Fruit fly (Drosophila melanogaster): ENCODE measurements around the gene CG16863.

The CG16863 gene

dm6 chr2L:13779162-13779561 lies 11.6 kb upstream of the CG16863 start (continued):
- no peak for TF ChIP-seq CG12219 (GFP tag; optimal IDR thresholded peaks at IDR 0.05)
- TF ChIP-seq ind (GFP tag; optimal IDR thresholded peaks at IDR 0.05), result no peak
- no peak for TF ChIP-seq CG8765 (GFP tag; IDR thresholded peaks at IDR 0.05)
- peak; percentile 81 for TF ChIP-seq grn (GFP tag; optimal IDR thresholded peaks at IDR 0.05)
- no peak for TF ChIP-seq CG1792 (GFP tag; optimal IDR thresholded peaks at IDR 0.05)
- 0 out of 2 replicates have a peak, but pooled peaks have one; percentile 43 for TF ChIP-seq tna (GFP tag; IDR thresholded peaks at IDR 0.05; ENCODE audit: partially characterized antibody)
- TF ChIP-seq CG7963 (GFP tag; IDR thresholded peaks at IDR 0.05; ENCODE audit: partially characterized antibody), result peak; percentile 11; the same call in 1 of the 3 replicates
- no peak for TF ChIP-seq rib (GFP tag; IDR thresholded peaks at IDR 0.05)
- TF ChIP-seq CG9437 (GFP tag; optimal IDR thresholded peaks at IDR 0.05), result no peak
- no peak for TF ChIP-seq CG32767 (GFP tag; IDR thresholded peaks at IDR 0.05)
- peak in 1 of 2 experiments; percentile 66 for TF ChIP-seq Hr78 (GFP tag; optimal IDR thresholded peaks at IDR 0.05)
- TF ChIP-seq Scr (GFP tag; IDR thresholded peaks at IDR 0.05; ENCODE audit: partially characterized antibody), result no peak
- no peak for TF ChIP-seq Awh (GFP tag; IDR thresholded peaks at IDR 0.05)
- peak; percentile 88 for TF ChIP-seq CG13894 (tag; optimal IDR thresholded peaks at IDR 0.05)
- TF ChIP-seq ATbp (GFP tag; optimal IDR thresholded peaks at IDR 0.05), result no peak

DNA sequence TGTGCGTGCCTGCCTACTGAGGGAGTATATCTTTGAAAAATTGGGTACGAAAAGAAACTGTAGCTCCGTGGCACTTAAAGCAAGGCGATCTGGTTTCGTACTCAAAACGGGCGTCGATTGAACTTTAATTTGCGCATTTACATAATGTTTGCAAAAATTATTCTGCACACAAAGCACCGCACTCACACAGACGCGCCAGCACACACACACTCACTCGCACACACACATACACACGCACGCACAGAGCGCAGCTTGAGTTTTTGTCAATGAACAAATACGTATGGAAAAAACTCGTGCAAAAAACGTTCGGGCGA lies 11.0 kb upstream of the CG16863 start:
- TF ChIP-seq en (GFP tag; optimal IDR thresholded peaks at IDR 0.05), result no peak
- TF ChIP-seq CG12942 (GFP tag; optimal IDR thresholded peaks at IDR 0.05), result no peak
- peak; percentile 13 for TF ChIP-seq wek (GFP tag; optimal IDR thresholded peaks at IDR 0.05)
- TF ChIP-seq CG34224 (GFP tag; IDR thresholded peaks at IDR 0.05; ENCODE audit: partially characterized antibody), result peak; percentile 15; the same call in 1 of the 3 replicates
- no peak for TF ChIP-seq Atf6 (GFP tag; IDR thresholded peaks at IDR 0.05)
- TF ChIP-seq lmd (GFP tag; IDR thresholded peaks at IDR 0.05), result no peak
- no peak for TF ChIP-seq sr (GFP tag; IDR thresholded peaks at IDR 0.05)
- TF ChIP-seq Oaz (GFP tag; IDR thresholded peaks at IDR 0.05), result no peak
- TF ChIP-seq caup (GFP tag; optimal IDR thresholded peaks at IDR 0.05; ENCODE audit: severe bottlenecking), result no peak
- TF ChIP-seq B-H1 (GFP tag; IDR thresholded peaks at IDR 0.05), result no peak
- TF ChIP-seq ci (GFP tag; IDR thresholded peaks at IDR 0.05), result peak; percentile 58; the same call in 2 of the 3 replicates
- TF ChIP-seq fd64A (GFP tag; optimal IDR thresholded peaks at IDR 0.05), result no peak
- TF ChIP-seq rib (GFP tag; IDR thresholded peaks at IDR 0.05), result peak; percentile 92
- no peak for TF ChIP-seq repo (GFP tag; optimal IDR thresholded peaks at IDR 0.05)
- peak; percentile 15; the same call in 1 of the 2 replicates for TF ChIP-seq CG13287 (GFP tag; IDR thresholded peaks at IDR 0.05; ENCODE audit: partially characterized antibody)
- peak; percentile 57; the same call in 1 of the 3 replicates for TF ChIP-seq z (GFP tag; IDR thresholded peaks at IDR 0.05)
- TF ChIP-seq CG32772 (GFP tag; IDR thresholded peaks at IDR 0.05), result no peak
- TF ChIP-seq CG9609 (GFP tag; optimal IDR thresholded peaks at IDR 0.05), result no peak
- TF ChIP-seq H15 (GFP tag; IDR thresholded peaks at IDR 0.05), result 0 out of 3 replicates have a peak, but pooled peaks have one; percentile 19
- no peak for TF ChIP-seq tap (tag; optimal IDR thresholded peaks at IDR 0.05)
- no peak for TF ChIP-seq CG4617 (GFP tag; optimal IDR thresholded peaks at IDR 0.05; ENCODE audit: borderline replicate concordance)
- TF ChIP-seq cg (GFP tag; optimal IDR thresholded peaks at IDR 0.05), result peak; percentile 69
- TF ChIP-seq CG16779 (GFP tag; IDR thresholded peaks at IDR 0.05), result peak; percentile 60; the same call in 1 of the 2 replicates
- TF ChIP-seq MBD-R2 (GFP tag; IDR thresholded peaks at IDR 0.05), result no peak
- TF ChIP-seq Camta (GFP tag; optimal IDR thresholded peaks at IDR 0.05), result no peak
- TF ChIP-seq CG4854 (GFP tag; optimal IDR thresholded peaks at IDR 0.05), result no peak
- no peak for TF ChIP-seq Ets65A (GFP tag)
- TF ChIP-seq CG34422 (GFP tag; IDR thresholded peaks at IDR 0.05), result peak; percentile 83; the same call in 1 of the 3 replicates
- no peak for TF ChIP-seq sd (tag; optimal IDR thresholded peaks at IDR 0.05)
- no peak for TF ChIP-seq lilli (GFP tag; optimal IDR thresholded peaks at IDR 0.05)
- TF ChIP-seq ato (GFP tag; IDR thresholded peaks at IDR 0.05; ENCODE audit: partially characterized antibody), result peak; percentile 43; the same call in 1 of the 2 replicates
- TF ChIP-seq CG10267 (tag; optimal IDR thresholded peaks at IDR 0.05), result no peak
- TF ChIP-seq CG12769 (tag; optimal IDR thresholded peaks at IDR 0.05), result peak; percentile 22
- no peak for TF ChIP-seq CG12236 (GFP tag; optimal IDR thresholded peaks at IDR 0.05)
- TF ChIP-seq trh (GFP tag; optimal IDR thresholded peaks at IDR 0.05), result no peak
- peak; percentile 58; the same call in 1 of the 2 replicates for TF ChIP-seq Bgb (GFP tag; IDR thresholded peaks at IDR 0.05; ENCODE audit: partially characterized antibody)

Measured in whole organism, embryonic.